Fruit fly (Drosophila melanogaster) whole organism, embryonic: ENCODE results near the gene Gr5a.
A peak's percentile ranks its signal among the peaks of the same experiment; 100 is the strongest.

Experiments used
- Ada2b ChIP-seq: fragments of 200-800 bp; sonication (Bioruptor generic); IDR thresholded peaks from 2 replicates; pipeline ENCODE4 v1.3.6; 2022; ENCODE audit warnings: missing biosample characterization, missing genetic modification characterization
- C15 ChIP-seq: fragments of 200-800 bp; sonication (Bioruptor generic); IDR thresholded peaks from 3 replicates; pipeline ENCODE4 v1.3.6; 2022; ENCODE audit warnings: missing biosample characterization, missing genetic modification characterization
- CG10565 ChIP-seq: fragments of 200-800 bp; sonication (Bioruptor generic); optimal IDR thresholded peaks from 3 replicates; lab custom pipeline; 2016; ENCODE audit warnings: missing biosample characterization, mild to moderate bottlenecking, missing genetic modification characterization
- CG10654 ChIP-seq: fragments of 200-800 bp; sonication (Bioruptor generic); optimal IDR thresholded peaks from 2 replicates; lab custom pipeline; 2016; ENCODE audit warnings: missing biosample characterization, missing genetic modification characterization
- CG12071 ChIP-seq: fragments of 200-800 bp; sonication (Bioruptor generic); optimal IDR thresholded peaks from 3 replicates; lab custom pipeline; 2018; ENCODE audit warnings: missing biosample characterization, mild to moderate bottlenecking, missing genetic modification characterization
- CG12104 ChIP-seq: fragments of 200-800 bp; sonication (Bioruptor generic); optimal IDR thresholded peaks from 3 replicates; lab custom pipeline; 2016; ENCODE audit warnings: missing biosample characterization, missing genetic modification characterization
- CG13424 ChIP-seq: fragments of 200-800 bp; sonication (Bioruptor generic); optimal IDR thresholded peaks from 2 replicates; lab custom pipeline; 2019; ENCODE audit warnings: missing biosample characterization, mild to moderate bottlenecking, missing genetic modification characterization, moderate library complexity
- CG15011 ChIP-seq: fragments of 200-800 bp; sonication (Bioruptor generic); optimal IDR thresholded peaks from 3 replicates; lab custom pipeline; 2018; ENCODE audit warnings: missing biosample characterization, mild to moderate bottlenecking, missing genetic modification characterization
- CG15269 ChIP-seq: fragments of 200-800 bp; sonication (Bioruptor generic); optimal IDR thresholded peaks from 2 replicates; lab custom pipeline; 2018; ENCODE audit warnings: missing biosample characterization, mild to moderate bottlenecking, missing genetic modification characterization, moderate library complexity
- CG15514 ChIP-seq: fragments of 200-800 bp; sonication (Bioruptor generic); optimal IDR thresholded peaks from 3 replicates; lab custom pipeline; 2017; ENCODE audit warnings: missing biosample characterization, missing genetic modification characterization, mild to moderate bottlenecking, moderate library complexity, missing genetic modification reagents
- CG17359 ChIP-seq: fragments of 200-800 bp; sonication (Bioruptor generic); optimal IDR thresholded peaks from 3 replicates; lab custom pipeline; 2018; ENCODE audit warnings: missing biosample characterization, mild to moderate bottlenecking, missing genetic modification characterization, moderate library complexity
- CG17385 ChIP-seq: fragments of 200-800 bp; sonication (Bioruptor generic); optimal IDR thresholded peaks from 3 replicates; lab custom pipeline; 2018; ENCODE audit warnings: missing biosample characterization, mild to moderate bottlenecking, missing genetic modification characterization
- CG17612 ChIP-seq: fragments of 200-800 bp; sonication (Bioruptor generic); IDR thresholded peaks from 2 replicates; pipeline ENCODE4 v1.3.6; 2022; ENCODE audit warnings: missing biosample characterization, missing genetic modification characterization
- CG18599 ChIP-seq: fragments of 200-800 bp; sonication (Bioruptor generic); optimal IDR thresholded peaks from 3 replicates; lab custom pipeline; 2017; ENCODE audit warnings: missing biosample characterization, missing genetic modification characterization, mild to moderate bottlenecking, moderate library complexity, missing genetic modification reagents
- CG2712 ChIP-seq: fragments of 200-800 bp; optimal IDR thresholded peaks from 3 replicates; lab custom pipeline; 2019; ENCODE audit warnings: missing biosample characterization, mild to moderate bottlenecking, missing genetic modification characterization, moderate library complexity
- CG31365 ChIP-seq: fragments of 200-800 bp; sonication (Bioruptor generic); optimal IDR thresholded peaks from 2 replicates; lab custom pipeline; 2018; ENCODE audit warnings: missing biosample characterization, mild to moderate bottlenecking, missing genetic modification characterization
- CG31441 ChIP-seq: fragments of 200-800 bp; sonication (Bioruptor generic); IDR thresholded peaks from 2 replicates; pipeline ENCODE4 v1.3.6; 2022; ENCODE audit warnings: missing biosample characterization, missing genetic modification characterization
- CG4328 ChIP-seq: fragments of 200-800 bp; sonication (Bioruptor generic); optimal IDR thresholded peaks from 3 replicates; lab custom pipeline; 2017; ENCODE audit warnings: missing biosample characterization, missing genetic modification reagents, missing genetic modification characterization
- CG43689 ChIP-seq: fragments of 200-800 bp; sonication (Bioruptor generic); IDR thresholded peaks from 2 replicates; pipeline ENCODE4 v1.3.6; 2022; ENCODE audit warnings: missing biosample characterization, missing genetic modification characterization
- CG5180 ChIP-seq: fragments of 200-800 bp; sonication (Bioruptor generic); optimal IDR thresholded peaks from 3 replicates; lab custom pipeline; 2017; ENCODE audit warnings: missing biosample characterization, missing genetic modification characterization, mild to moderate bottlenecking, moderate library complexity, missing genetic modification reagents
- CG6813 ChIP-seq: fragments of 200-800 bp; sonication (Bioruptor generic); optimal IDR thresholded peaks from 2 replicates; lab custom pipeline; 2017; ENCODE audit warnings: missing biosample characterization, missing genetic modification characterization, mild to moderate bottlenecking, moderate library complexity, missing genetic modification reagents
- CG8478 ChIP-seq: fragments of >200 bp; optimal IDR thresholded peaks from 2 replicates; lab custom pipeline; 2018
- CHES-1-like ChIP-seq: fragments of 200-800 bp; sonication (Bioruptor generic); optimal IDR thresholded peaks from 2 replicates; lab custom pipeline; 2016; ENCODE audit warnings: missing biosample characterization, missing genetic modification characterization
- Chrac-16 ChIP-seq: fragments of 200-800 bp; sonication (Bioruptor generic); optimal IDR thresholded peaks from 3 replicates; lab custom pipeline; 2016; ENCODE audit warnings: missing biosample characterization, missing genetic modification characterization
- Deaf1 ChIP-seq: fragments of 200-800 bp; optimal IDR thresholded peaks from 3 replicates; lab custom pipeline; 2019; ENCODE audit warnings: missing biosample characterization, mild to moderate bottlenecking, missing genetic modification characterization, moderate library complexity
- Ets97D ChIP-seq: fragments of 200-800 bp; sonication (Bioruptor generic); optimal IDR thresholded peaks from 3 replicates; lab custom pipeline; 2016; ENCODE audit warnings: missing biosample characterization, missing genetic modification characterization
- HHEX ChIP-seq: fragments of 200-800 bp; sonication (Bioruptor generic); optimal IDR thresholded peaks from 3 replicates; lab custom pipeline; 2017; ENCODE audit warnings: missing biosample characterization, mild to moderate bottlenecking, missing genetic modification characterization, missing genetic modification reagents
- Hmr ChIP-seq: fragments of 200-800 bp; sonication (Bioruptor generic); optimal IDR thresholded peaks from 3 replicates; lab custom pipeline; 2017; ENCODE audit warnings: mild to moderate bottlenecking, missing biosample characterization, missing genetic modification reagents, missing genetic modification characterization
- Hr78 ChIP-seq, 2 experiments: fragments of 200-800 bp in 1 of 2; fragments of >200 bp in 1 of 2; sonication (Bioruptor generic) in 1 of 2; optimal IDR thresholded peaks; 2 replicates each; lab custom pipeline; 2017 to 2019; ENCODE audit warnings: missing biosample characterization in 2 of 2, missing genetic modification characterization in 2 of 2, mild to moderate bottlenecking in 1 of 2, moderate library complexity in 1 of 2
- Hsf ChIP-seq: fragments of 200-800 bp; sonication (Bioruptor generic); optimal IDR thresholded peaks from 3 replicates; lab custom pipeline; 2016; ENCODE audit warnings: missing biosample characterization, missing genetic modification characterization
- Nf-YC ChIP-seq: fragments of 200-800 bp; optimal IDR thresholded peaks from 3 replicates; lab custom pipeline; 2019; ENCODE audit warnings: missing biosample characterization, mild to moderate bottlenecking, missing genetic modification characterization, moderate library complexity
- Xrp1 ChIP-seq: fragments of 200-800 bp; sonication (Bioruptor generic); IDR thresholded peaks from 2 replicates; pipeline ENCODE4 v1.3.6; 2022; ENCODE audit warnings: missing biosample characterization, missing genetic modification characterization
- YL-1 ChIP-seq: fragments of 200-800 bp; sonication (Bioruptor generic); optimal IDR thresholded peaks from 3 replicates; lab custom pipeline; 2017; ENCODE audit warnings: missing biosample characterization, mild to moderate bottlenecking, missing genetic modification characterization
- ap ChIP-seq: fragments of 200-800 bp; sonication (Bioruptor generic); IDR thresholded peaks from 2 replicates; pipeline ENCODE4 v1.3.6; 2022; ENCODE audit warnings: missing biosample characterization, missing genetic modification characterization
- az2 ChIP-seq: fragments of 200-800 bp; sonication (Bioruptor generic); optimal IDR thresholded peaks from 3 replicates; lab custom pipeline; 2016; ENCODE audit warnings: missing biosample characterization, missing genetic modification characterization
- ci ChIP-seq: fragments of 200-800 bp; sonication (Bioruptor generic); IDR thresholded peaks from 3 replicates; pipeline ENCODE4 v1.3.6; 2022; ENCODE audit warnings: missing biosample characterization, missing genetic modification characterization
- dan ChIP-seq: fragments of 200-800 bp; sonication (Bioruptor generic); IDR thresholded peaks from 2 replicates; pipeline ENCODE4 v1.3.6; 2022; ENCODE audit warnings: missing biosample characterization, missing genetic modification characterization
- dati ChIP-seq: fragments of 200-800 bp; sonication (Bioruptor generic); IDR thresholded peaks from 2 replicates; pipeline ENCODE4 v1.3.6; 2022; ENCODE audit warnings: missing biosample characterization, missing genetic modification characterization
- disco-r ChIP-seq: fragments of 200-800 bp; sonication (Bioruptor generic); optimal IDR thresholded peaks from 2 replicates; lab custom pipeline; 2016; ENCODE audit warnings: missing biosample characterization, missing genetic modification characterization
- dmrt99B ChIP-seq: fragments of 200-800 bp; sonication (Bioruptor generic); optimal IDR thresholded peaks from 2 replicates; lab custom pipeline; 2018; ENCODE audit warnings: missing biosample characterization, mild to moderate bottlenecking, missing genetic modification characterization, moderate library complexity
- dysf ChIP-seq: fragments of 200-800 bp; sonication (Bioruptor generic); IDR thresholded peaks from 3 replicates; pipeline ENCODE4 v1.3.6; 2022; ENCODE audit warnings: missing biosample characterization, missing genetic modification characterization
- ewg ChIP-seq: fragments of 200-800 bp; sonication (Bioruptor generic); optimal IDR thresholded peaks from 3 replicates; lab custom pipeline; 2017; ENCODE audit warnings: mild to moderate bottlenecking, missing biosample characterization, missing genetic modification reagents, missing genetic modification characterization
- fd64A ChIP-seq: fragments of 200-800 bp; sonication (Bioruptor generic); optimal IDR thresholded peaks from 3 replicates; lab custom pipeline; 2018; ENCODE audit warnings: missing biosample characterization, mild to moderate bottlenecking, missing genetic modification characterization
- grn ChIP-seq: fragments of 200-800 bp; sonication (Bioruptor generic); optimal IDR thresholded peaks from 3 replicates; lab custom pipeline; 2017; ENCODE audit warnings: missing biosample characterization, missing genetic modification characterization
- lab ChIP-seq: fragments of 200-800 bp; sonication (Bioruptor generic); optimal IDR thresholded peaks from 3 replicates; lab custom pipeline; 2017; ENCODE audit warnings: missing biosample characterization, missing genetic modification characterization, mild to moderate bottlenecking, moderate library complexity, missing genetic modification reagents
- onecut ChIP-seq: fragments of 200-800 bp; sonication (Bioruptor generic); IDR thresholded peaks from 2 replicates; pipeline ENCODE4 v1.3.6; 2022; ENCODE audit warnings: missing biosample characterization, missing genetic modification characterization
- pum ChIP-seq: fragments of 200-800 bp; sonication (Bioruptor generic); optimal IDR thresholded peaks from 2 replicates; lab custom pipeline; 2016; ENCODE audit warnings: missing biosample characterization, missing genetic modification characterization
- pzg ChIP-seq: fragments of 200-800 bp; sonication (Bioruptor generic); optimal IDR thresholded peaks from 3 replicates; lab custom pipeline; 2018; ENCODE audit warnings: missing biosample characterization, mild to moderate bottlenecking, missing genetic modification characterization, moderate library complexity
- shn ChIP-seq: fragments of 200-800 bp; sonication (Bioruptor generic); optimal IDR thresholded peaks from 3 replicates; lab custom pipeline; 2016; ENCODE audit warnings: missing biosample characterization, missing genetic modification characterization
- slp2 ChIP-seq: fragments of 200-800 bp; sonication (Bioruptor generic); optimal IDR thresholded peaks from 2 replicates; lab custom pipeline; 2016; ENCODE audit warnings: missing biosample characterization, missing genetic modification characterization
- so ChIP-seq: fragments of 200-800 bp; sonication (Bioruptor generic); IDR thresholded peaks from 3 replicates; pipeline ENCODE4 v1.3.6; 2022; ENCODE audit warnings: missing biosample characterization, missing genetic modification characterization
- tll ChIP-seq, 2 experiments: fragments of 200-800 bp in 1 of 2; fragments of >200 bp in 1 of 2; sonication (Bioruptor generic) in 1 of 2; optimal IDR thresholded peaks; 2 replicates each; lab custom pipeline; 2017 to 2019; ENCODE audit warnings: missing biosample characterization in 2 of 2, missing genetic modification characterization in 2 of 2, mild to moderate bottlenecking in 1 of 2, moderate library complexity in 1 of 2

Gr5a gene

DNA sequence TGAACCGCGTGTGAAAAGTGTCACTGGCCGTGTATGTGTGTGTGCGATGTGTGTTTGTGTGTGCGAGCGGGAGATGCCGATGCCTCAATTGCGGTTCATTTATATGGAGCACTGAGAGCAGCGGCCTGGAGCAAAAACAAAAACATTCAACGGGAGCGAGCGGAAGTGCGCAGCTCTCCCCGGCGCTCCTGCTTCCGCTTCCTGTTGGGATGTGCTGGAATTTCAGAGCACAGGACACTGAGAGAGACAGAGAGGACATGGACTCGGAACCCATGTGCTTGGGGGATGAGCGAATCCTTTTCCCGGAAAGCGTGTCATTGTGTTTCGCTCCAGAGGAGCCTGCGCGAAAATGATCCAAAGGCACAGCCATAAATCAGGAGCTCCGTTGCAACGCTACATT, 16.2 kb upstream of the Gr5a start (continued):
- TF ChIP-seq CG4328 = peak; percentile 62
- peak; percentile 41 for TF ChIP-seq CG17385
- TF ChIP-seq CG12104 (GFP tag; lab: Kevin White, UChicago) = no peak
- TF ChIP-seq Nf-YC (tag; lab: Kevin White, UChicago) = peak; percentile 20
- peak; percentile 29 for TF ChIP-seq YL-1 (GFP tag; lab: Kevin White, UChicago)
- TF ChIP-seq tll (GFP tag; optimal IDR thresholded peaks at IDR 0.05; lab: Kevin White, UChicago) = no peak
- no peak for TF ChIP-seq CG10565
- TF ChIP-seq HHEX (GFP tag; lab: Kevin White, UChicago) = peak; percentile 51
- TF ChIP-seq CG17359 (tag; lab: Kevin White, UChicago) = peak; percentile 9
- peak; percentile 14 for TF ChIP-seq dmrt99B
- no peak for TF ChIP-seq disco-r (GFP tag; lab: Kevin White, UChicago)
- no peak for TF ChIP-seq ap (GFP tag; lab: Robert Waterston, UW)
- TF ChIP-seq CG12071 (GFP tag; lab: Kevin White, UChicago) = peak; percentile 77
- no peak for TF ChIP-seq C15 (GFP tag; lab: Robert Waterston, UW)
- peak; percentile 26 for TF ChIP-seq CG5180
- TF ChIP-seq CG31441 (GFP tag; lab: Robert Waterston, UW) = peak; percentile 22; the same call in 1 of the 2 replicates
- peak; percentile 62 for TF ChIP-seq CG15514 (GFP tag; lab: Kevin White, UChicago)
- TF ChIP-seq pum (GFP tag; lab: Kevin White, UChicago) = no peak
- peak; percentile 42 for TF ChIP-seq ewg (GFP tag; lab: Kevin White, UChicago)
- TF ChIP-seq lab (GFP tag; lab: Kevin White, UChicago) = peak; percentile 83
- TF ChIP-seq so (GFP tag; lab: Robert Waterston, UW) = 0 out of 3 replicates have a peak, but pooled peaks have one; percentile 13
- no peak for TF ChIP-seq CG15011 (GFP tag; lab: Kevin White, UChicago)
- no peak for TF ChIP-seq Hsf (GFP tag; lab: Kevin White, UChicago)
- peak; percentile 69 for TF ChIP-seq CG6813 (GFP tag; lab: Kevin White, UChicago)
- TF ChIP-seq ci = peak; percentile 74; the same call in 2 of the 3 replicates
- TF ChIP-seq dati (GFP tag; lab: Robert Waterston, UW) = no peak
- peak; percentile 73 for TF ChIP-seq Ets97D (GFP tag; lab: Kevin White, UChicago)
- no peak for TF ChIP-seq CG43689 (GFP tag; lab: Robert Waterston, UW)
- TF ChIP-seq CG18599 (GFP tag; lab: Kevin White, UChicago) = peak; percentile 76
- TF ChIP-seq CG15269 (tag; lab: Kevin White, UChicago) = peak; percentile 32
- TF ChIP-seq Deaf1 (tag; lab: Kevin White, UChicago) = peak; percentile 12
- peak; percentile 1 for TF ChIP-seq fd64A

DNA sequence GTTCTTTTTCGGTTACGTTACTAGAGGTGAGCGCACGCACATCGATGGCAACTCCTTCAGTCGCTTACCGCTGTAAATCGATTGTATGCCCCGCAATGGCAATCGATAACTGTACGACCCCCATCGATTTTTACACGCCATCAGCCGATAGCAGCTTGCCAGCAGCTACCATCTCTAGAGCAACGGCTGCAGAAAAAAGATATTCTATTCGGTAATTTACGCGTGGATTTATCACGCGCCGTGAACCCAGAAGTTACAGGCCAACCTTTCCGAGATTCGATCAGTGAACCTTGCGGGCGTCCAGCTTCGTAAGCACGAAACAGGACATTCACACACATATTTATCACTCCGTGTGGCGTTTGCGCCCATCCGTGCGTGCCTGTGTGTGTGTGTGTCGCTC, 14.5 kb upstream of the Gr5a start, which contains the start of the genes Sirt4 and CG4119:
Gene Sirt4, minus strand, starts transcription at position 39 of the 400 bp plus-strand sequence.
Gene CG4119, plus strand, starts transcription at position 151 of the 400 bp plus-strand sequence.
- TF ChIP-seq grn (GFP tag; lab: Kevin White, UChicago) (no peak), Xrp1 (GFP tag; lab: Robert Waterston, UW) (no peak), CG13424 (tag; lab: Kevin White, UChicago) (no peak), Hmr (GFP tag; lab: Kevin White, UChicago) (peak; percentile 40), CHES-1-like (GFP tag; lab: Kevin White, UChicago) (peak; percentile 21), CG10654 (GFP tag; lab: Kevin White, UChicago) (no peak), Hr78 (GFP tag; optimal IDR thresholded peaks at IDR 0.05; lab: Kevin White, UChicago) (no peak), shn (GFP tag; lab: Kevin White, UChicago) (peak; percentile 25), pzg (GFP tag; lab: Kevin White, UChicago) (peak; percentile 93), az2 (GFP tag; lab: Kevin White, UChicago) (no peak), Ada2b (no peak), CG17612 (GFP tag; lab: Robert Waterston, UW) (no peak), CG2712 (tag; lab: Kevin White, UChicago) (peak; percentile 38), Chrac-16 (GFP tag; lab: Kevin White, UChicago) (no peak), slp2 (no peak), onecut (peak; percentile 81), CG8478 (lab: Kevin White, UChicago) (peak; percentile 30), dan (GFP tag; lab: Robert Waterston, UW) (no peak), CG31365 (tag; lab: Kevin White, UChicago) (no peak), dysf (GFP tag; lab: Robert Waterston, UW) (no peak)
